Worm (Caenorhabditis elegans) whole organism, young adult: Measurements from ENCODE around the gene srlf-30.

ENCODE experiments used
- B0019.2 ChIP-seq: fragments of 200-800 bp; sonication (Bioruptor generic); conservative IDR thresholded peaks from 2 replicates; pipeline ENCODE4 v1.3.6; 2022; ENCODE audit warnings: missing genetic modification reagents, missing genetic modification characterization, missing compliant biosample characterization
- B0035.1 ChIP-seq: sonication (generic microtip); optimal IDR thresholded peaks from 2 replicates; lab custom pipeline; 2016; ENCODE audit warnings: missing genetic modification characterization, mild to moderate bottlenecking, missing compliant biosample characterization, missing genotype, missing genetic modification reagents
- C06A6.2 ChIP-seq: fragments of 200-800 bp; sonication (Bioruptor generic); conservative IDR thresholded peaks from 2 replicates; pipeline ENCODE4 v1.3.6; 2022; ENCODE audit warnings: missing genetic modification characterization, missing compliant biosample characterization
- F10E7.11 ChIP-seq: sonication (generic microtip); optimal IDR thresholded peaks from 2 replicates; lab custom pipeline; 2017; ENCODE audit warnings: mild to moderate bottlenecking, missing genetic modification characterization, moderate library complexity, missing compliant biosample characterization
- F33H1.4 ChIP-seq: fragments of 200-800 bp; sonication (Bioruptor generic); IDR thresholded peaks from 2 replicates; pipeline ENCODE4 v1.3.6; 2022; ENCODE audit warnings: missing genetic modification reagents, missing genetic modification characterization, missing compliant biosample characterization
- K12H6.12 ChIP-seq: fragments of 200-800 bp; sonication (Bioruptor generic); optimal IDR thresholded peaks from 2 replicates; lab custom pipeline; 2018; ENCODE audit warnings: mild to moderate bottlenecking, missing genetic modification characterization, missing compliant biosample characterization
- T07F8.4 ChIP-seq: sonication (generic microtip); optimal IDR thresholded peaks from 2 replicates; lab custom pipeline; 2016; ENCODE audit warnings: mild to moderate bottlenecking, missing genetic modification characterization, moderate library complexity, missing compliant biosample characterization
- Y53F4B.3 ChIP-seq: fragments of 200-800 bp; sonication (Bioruptor generic); IDR thresholded peaks from 2 replicates; pipeline ENCODE4 v1.3.6; 2022; ENCODE audit warnings: missing genetic modification reagents, missing genetic modification characterization, missing compliant biosample characterization
- Y53G8AR.9 ChIP-seq: fragments of 200-800 bp; sonication (Bioruptor generic); conservative IDR thresholded peaks from 2 replicates; pipeline ENCODE4 v1.3.6; 2022; ENCODE audit warnings: missing genetic modification reagents, missing genetic modification characterization, missing compliant biosample characterization
- Y67H2A.10 ChIP-seq: fragments of 200-800 bp; sonication (Bioruptor generic); conservative IDR thresholded peaks from 2 replicates; pipeline ENCODE4 v1.3.6; 2022; ENCODE audit warnings: missing genetic modification reagents, missing genetic modification characterization, missing compliant biosample characterization
- Y95B8A.8 ChIP-seq: fragments of 200-800 bp; sonication (Bioruptor generic); IDR thresholded peaks from 2 replicates; pipeline ENCODE4 v1.3.6; 2022; ENCODE audit warnings: missing genetic modification reagents, missing genetic modification characterization, missing compliant biosample characterization
- ZK185.1 ChIP-seq: sonication (generic microtip); optimal IDR thresholded peaks from 2 replicates; lab custom pipeline; 2016; ENCODE audit warnings: mild to moderate bottlenecking, missing genetic modification characterization, missing compliant biosample characterization; ENCODE audit not compliant: poor library complexity, severe bottlenecking
- akir-1 ChIP-seq: fragments of 200-800 bp; sonication (Bioruptor generic); optimal IDR thresholded peaks from 2 replicates; lab custom pipeline; 2018; ENCODE audit warnings: mild to moderate bottlenecking, missing genetic modification characterization, moderate library complexity, missing compliant biosample characterization
- aptf-2 ChIP-seq: fragments of 200-800 bp; sonication (Bioruptor generic); conservative IDR thresholded peaks from 2 replicates; pipeline ENCODE4 v1.3.6; 2022; ENCODE audit warnings: missing genetic modification reagents, missing genetic modification characterization, missing compliant biosample characterization
- aptf-3 ChIP-seq: fragments of 200-800 bp; sonication (Bioruptor generic); IDR thresholded peaks from 2 replicates; pipeline ENCODE4 v1.3.6; 2022; ENCODE audit warnings: missing genetic modification characterization, missing compliant biosample characterization
- attf-5 ChIP-seq: fragments of 200-800 bp; sonication (Bioruptor generic); optimal IDR thresholded peaks from 2 replicates; lab custom pipeline; 2018; ENCODE audit warnings: mild to moderate bottlenecking, missing genetic modification characterization, missing compliant biosample characterization
- cebp-1 ChIP-seq, 2 experiments: fragments of 200-800 bp in 1 of 2; sonication (Bioruptor generic) in 1 of 2; sonication (generic microtip) in 1 of 2; IDR thresholded peaks in 1 of 2; optimal IDR thresholded peaks in 1 of 2; 2 replicates each; pipeline versions ENCODE4 v1.3.6 to Lab custom; 2017 to 2022; ENCODE audit warnings: missing compliant biosample characterization in 2 of 2, missing genetic modification characterization in 2 of 2, mild to moderate bottlenecking in 1 of 2, missing genetic modification reagents in 1 of 2, moderate library complexity in 1 of 2
- chd-7 ChIP-seq: sonication (generic microtip); optimal IDR thresholded peaks from 2 replicates; lab custom pipeline; 2016; ENCODE audit warnings: mild to moderate bottlenecking, missing genetic modification characterization, moderate library complexity, missing compliant biosample characterization
- dpl-1 ChIP-seq: fragments of 150-350 bp; optimal IDR thresholded peaks from 2 replicates; lab custom pipeline; 2014; ENCODE audit warnings: missing biosample characterization, missing genetic modification reagents, missing genetic modification characterization
- ekl-4 ChIP-seq: fragments of 200-800 bp; sonication (Bioruptor generic); IDR thresholded peaks from 2 replicates; pipeline ENCODE4 v1.3.6; 2022; ENCODE audit warnings: missing genetic modification reagents, missing genetic modification characterization, missing compliant biosample characterization
- gei-17 ChIP-seq: fragments of 200-800 bp; sonication (Bioruptor generic); optimal IDR thresholded peaks from 2 replicates; lab custom pipeline; 2018; ENCODE audit warnings: mild to moderate bottlenecking, missing genetic modification characterization, missing compliant biosample characterization
- hlh-26 ChIP-seq: fragments of 200-800 bp; sonication (Bioruptor generic); conservative IDR thresholded peaks from 2 replicates; pipeline ENCODE4 v1.3.6; 2022; ENCODE audit warnings: missing genetic modification reagents, missing genetic modification characterization, missing compliant biosample characterization
- hmg-20 ChIP-seq: fragments of 200-800 bp; sonication (Bioruptor generic); IDR thresholded peaks from 2 replicates; pipeline ENCODE4 v1.3.6; 2022; ENCODE audit warnings: missing genetic modification reagents, missing genetic modification characterization, missing compliant biosample characterization
- hrde-1 ChIP-seq: sonication (generic microtip); optimal IDR thresholded peaks from 2 replicates; lab custom pipeline; 2016; ENCODE audit warnings: missing genetic modification characterization, mild to moderate bottlenecking, missing compliant biosample characterization, moderate library complexity, missing genotype, missing genetic modification reagents, borderline replicate concordance
- lag-1 ChIP-seq: fragments of 200-800 bp; sonication (Bioruptor generic); IDR thresholded peaks from 2 replicates; pipeline ENCODE4 v1.3.6; 2022; ENCODE audit warnings: missing genetic modification reagents, missing genetic modification characterization, missing compliant biosample characterization
- let-526 ChIP-seq: fragments of 200-800 bp; sonication (Bioruptor generic); IDR thresholded peaks from 2 replicates; pipeline ENCODE4 v1.3.6; 2022; ENCODE audit warnings: missing genetic modification reagents, missing genetic modification characterization, missing compliant biosample characterization
- lin-26 ChIP-seq: fragments of 200-800 bp; sonication (Bioruptor generic); IDR thresholded peaks from 2 replicates; pipeline ENCODE4 v1.3.6; 2022; ENCODE audit warnings: missing genetic modification reagents, missing genetic modification characterization, missing compliant biosample characterization
- lin-40 ChIP-seq: sonication (generic microtip); optimal IDR thresholded peaks from 2 replicates; lab custom pipeline; 2016; ENCODE audit warnings: missing genetic modification characterization, mild to moderate bottlenecking, missing compliant biosample characterization, missing genotype, missing genetic modification reagents
- lin-54 ChIP-seq: fragments of 200-800 bp; sonication (Bioruptor generic); optimal IDR thresholded peaks from 2 replicates; lab custom pipeline; 2018; ENCODE audit warnings: mild to moderate bottlenecking, missing genetic modification characterization, missing compliant biosample characterization
- lir-1 ChIP-seq: fragments of 200-800 bp; sonication (Bioruptor generic); conservative IDR thresholded peaks from 2 replicates; pipeline ENCODE4 v1.3.6; 2022; ENCODE audit warnings: missing genetic modification reagents, missing genetic modification characterization, missing compliant biosample characterization
- lsl-1 ChIP-seq: fragments of 200-800 bp; sonication (Bioruptor generic); optimal IDR thresholded peaks from 2 replicates; lab custom pipeline; 2018; ENCODE audit warnings: mild to moderate bottlenecking, missing genetic modification characterization, moderate library complexity, missing compliant biosample characterization
- madf-10 ChIP-seq: sonication (generic microtip); optimal IDR thresholded peaks from 2 replicates; lab custom pipeline; 2016; ENCODE audit warnings: mild to moderate bottlenecking, missing genetic modification characterization, missing compliant biosample characterization
- madf-3 ChIP-seq: fragments of 200-800 bp; sonication (Bioruptor generic); IDR thresholded peaks from 2 replicates; pipeline ENCODE4 v1.3.6; 2022; ENCODE audit warnings: missing genetic modification reagents, missing genetic modification characterization, missing compliant biosample characterization
- madf-6 ChIP-seq: fragments of 200-800 bp; sonication (Bioruptor generic); IDR thresholded peaks from 2 replicates; pipeline ENCODE4 v1.3.6; 2022; ENCODE audit warnings: missing genetic modification reagents, missing genetic modification characterization, missing compliant biosample characterization
- mes-4 ChIP-seq: sonication (generic microtip); optimal IDR thresholded peaks from 2 replicates; lab custom pipeline; 2016; ENCODE audit warnings: missing genotype, missing genetic modification characterization, missing compliant biosample characterization
- nhr-120 ChIP-seq: fragments of 200-800 bp; sonication (Bioruptor generic); IDR thresholded peaks from 2 replicates; pipeline ENCODE4 v1.3.6; 2022; ENCODE audit warnings: missing genetic modification characterization, missing compliant biosample characterization
- nhr-27 ChIP-seq: fragments of 200-800 bp; sonication (Bioruptor generic); optimal IDR thresholded peaks from 2 replicates; lab custom pipeline; 2018; ENCODE audit warnings: mild to moderate bottlenecking, missing genetic modification characterization, moderate library complexity, missing compliant biosample characterization
- nhr-80 ChIP-seq: sonication (generic microtip); optimal IDR thresholded peaks from 2 replicates; lab custom pipeline; 2016; ENCODE audit warnings: missing genetic modification characterization, missing compliant biosample characterization
- pha-4 ChIP-seq: fragments of 150-350 bp; sonication (generic microtip); optimal IDR thresholded peaks from 2 replicates; lab custom pipeline; 2014; ENCODE audit warnings: missing biosample characterization, missing genetic modification reagents, missing genetic modification characterization
- snpc-1.3 ChIP-seq: sonication (generic microtip); optimal IDR thresholded peaks from 2 replicates; lab custom pipeline; 2017; ENCODE audit warnings: missing genetic modification characterization, mild to moderate bottlenecking, missing compliant biosample characterization, antibody characterized with exemption, moderate library complexity, missing genotype, missing genetic modification reagents; ENCODE audit not compliant: insufficient read depth
- snpc-4 ChIP-seq, 5 experiments: fragments of 150-350 bp in 1 of 5; sonication (generic microtip) in 4 of 5; optimal IDR thresholded peaks; 2 replicates each; lab custom pipeline; 2014 to 2018; ENCODE audit warnings: missing genetic modification characterization in 5 of 5, missing biosample characterization in 3 of 5, antibody characterized with exemption in 2 of 5, mild to moderate bottlenecking in 2 of 5, missing compliant biosample characterization in 2 of 5, missing genotype in 2 of 5, moderate library complexity in 2 of 5, missing genetic modification reagents in 1 of 5
- sptf-2 ChIP-seq: fragments of 200-800 bp; sonication (Bioruptor generic); optimal IDR thresholded peaks from 2 replicates; lab custom pipeline; 2018; ENCODE audit warnings: mild to moderate bottlenecking, missing genetic modification characterization, missing compliant biosample characterization
- tbp1 ChIP-seq: fragments of 200-800 bp; sonication (Bioruptor generic); optimal IDR thresholded peaks from 2 replicates; lab custom pipeline; 2018; ENCODE audit warnings: mild to moderate bottlenecking, missing genetic modification characterization, missing compliant biosample characterization
- tlf-1 ChIP-seq: fragments of 200-800 bp; sonication (Bioruptor generic); optimal IDR thresholded peaks from 2 replicates; lab custom pipeline; 2018; ENCODE audit warnings: mild to moderate bottlenecking, missing genetic modification characterization, missing compliant biosample characterization
- zfh-2 ChIP-seq: fragments of 200-800 bp; sonication (Bioruptor generic); conservative IDR thresholded peaks from 2 replicates; pipeline ENCODE4 v1.3.6; 2022; ENCODE audit warnings: missing genetic modification reagents, missing genetic modification characterization, missing compliant biosample characterization
- ztf-26 ChIP-seq: sonication (generic microtip); optimal IDR thresholded peaks from 2 replicates; lab custom pipeline; 2017; ENCODE audit warnings: missing genetic modification characterization, missing compliant biosample characterization

Gene srlf-30

DNA sequence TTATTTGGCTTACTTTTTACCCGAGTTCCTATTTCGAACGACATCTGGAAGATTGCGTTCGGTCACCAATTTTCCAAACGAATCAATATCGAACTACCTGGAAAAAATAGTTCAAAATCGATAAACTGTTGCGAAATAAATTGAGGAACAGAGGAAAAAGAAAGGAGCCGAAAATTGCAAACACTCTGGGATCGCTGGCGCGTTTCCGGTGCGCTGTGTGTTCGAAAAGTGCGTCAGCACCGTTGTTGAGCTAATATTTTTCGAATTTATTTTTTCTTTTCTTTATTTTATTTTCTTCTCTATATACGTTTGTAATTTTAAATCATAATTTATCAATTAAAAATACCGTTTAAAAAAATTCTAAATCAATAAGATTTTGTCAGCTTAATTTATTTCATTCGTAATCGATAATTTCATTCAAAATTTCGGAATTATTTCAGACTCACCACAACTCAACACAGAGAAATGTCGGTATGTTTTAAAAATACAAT is 32.9 kb downstream of the srlf-30 start, which contains the start of the genes dnc-1 and lsm-7:
dnc-1 (minus strand) TSS at position 142 of the 491 bp plus-strand sequence.
lsm-7 (plus strand) TSS at position 441 of the 491 bp plus-strand sequence.
- TF ChIP-seq aptf-2 (no peak), B0035.1 (tag; lab: Kevin White, UChicago) (no peak), ztf-26 (tag; lab: Kevin White, UChicago) (peak; percentile 57), aptf-3 (GFP tag; lab: Robert Waterston, UW) (no peak), hrde-1 (tag; lab: Kevin White, UChicago) (no peak), Y53F4B.3 (GFP tag; lab: Robert Waterston, UW) (no peak), ZK185.1 (peak; percentile 53), lir-1 (GFP tag; lab: Robert Waterston, UW) (no peak), attf-5 (GFP tag; lab: Kevin White, UChicago) (peak; percentile 96), T07F8.4 (tag; lab: Kevin White, UChicago) (no peak), Y67H2A.10 (GFP tag; lab: Robert Waterston, UW) (0 out of 2 replicates have a peak, but pooled peaks have one; percentile 34), dpl-1 (GFP tag; lab: Kevin White, UChicago) (peak; percentile 56), nhr-27 (tag; lab: Kevin White, UChicago) (no peak), tlf-1 (GFP tag; lab: Kevin White, UChicago) (peak; percentile 20), mes-4 (tag; lab: Kevin White, UChicago) (no peak), akir-1 (GFP tag; lab: Kevin White, UChicago) (no peak), snpc-4 (GFP tag; optimal IDR thresholded peaks at IDR 0.05; lab: Kevin White, UChicago) (no peak), snpc-4 (tag; optimal IDR thresholded peaks at IDR 0.05; lab: Kevin White, UChicago) (peak; percentile 1 to 54 (median 45)), let-526 (GFP tag; lab: Robert Waterston, UW) (no peak), cebp-1 (GFP tag; IDR thresholded peaks at IDR 0.05; lab: Robert Waterston, UW) (peak; percentile 93), cebp-1 (tag; optimal IDR thresholded peaks at IDR 0.05; lab: Kevin White, UChicago) (peak; percentile 99), F10E7.11 (tag; lab: Kevin White, UChicago) (no peak), ekl-4 (GFP tag; lab: Robert Waterston, UW) (0 out of 2 replicates have a peak, but pooled peaks have one; percentile 13), Y53G8AR.9 (GFP tag; lab: Robert Waterston, UW) (peak; percentile 67), madf-3 (GFP tag; lab: Robert Waterston, UW) (no peak), tbp1 (GFP tag; lab: Kevin White, UChicago) (peak; percentile 51), chd-7 (tag; lab: Kevin White, UChicago) (no peak), gei-17 (GFP tag; lab: Kevin White, UChicago) (no peak), hmg-20 (GFP tag; lab: Robert Waterston, UW) (no peak), Y95B8A.8 (GFP tag; lab: Robert Waterston, UW) (no peak), nhr-80 (tag; lab: Kevin White, UChicago) (peak; percentile 67), B0019.2 (GFP tag; lab: Robert Waterston, UW) (0 out of 2 replicates have a peak, but pooled peaks have one; percentile 6), lin-40 (tag; lab: Kevin White, UChicago) (peak; percentile 26), K12H6.12 (peak; percentile 52), madf-6 (GFP tag; lab: Robert Waterston, UW) (peak; percentile 64; the same call in 1 of the 2 replicates), lag-1 (GFP tag; lab: Robert Waterston, UW) (no peak), nhr-120 (GFP tag; lab: Robert Waterston, UW) (no peak), C06A6.2 (peak; percentile 24; the same call in 1 of the 2 replicates), snpc-1.3 (tag; lab: Kevin White, UChicago) (peak; percentile 23), lin-54 (peak; percentile 77), lsl-1 (GFP tag; lab: Kevin White, UChicago) (peak; percentile 51), lin-26 (GFP tag; lab: Robert Waterston, UW) (peak; percentile 59; the same call in 1 of the 2 replicates), zfh-2 (GFP tag; lab: Robert Waterston, UW) (peak; percentile 58; the same call in 1 of the 2 replicates), F33H1.4 (GFP tag; lab: Robert Waterston, UW) (peak; percentile 39), madf-10 (tag; lab: Kevin White, UChicago) (peak; percentile 5), pha-4 (tag; lab: Kevin White, UChicago) (peak; percentile 64), hlh-26 (GFP tag; lab: Robert Waterston, UW) (no peak), sptf-2 (GFP tag; lab: Kevin White, UChicago) (no peak)
